Worm (Caenorhabditis elegans): ENCODE data around the gene str-253.

Gene str-253

DNA sequence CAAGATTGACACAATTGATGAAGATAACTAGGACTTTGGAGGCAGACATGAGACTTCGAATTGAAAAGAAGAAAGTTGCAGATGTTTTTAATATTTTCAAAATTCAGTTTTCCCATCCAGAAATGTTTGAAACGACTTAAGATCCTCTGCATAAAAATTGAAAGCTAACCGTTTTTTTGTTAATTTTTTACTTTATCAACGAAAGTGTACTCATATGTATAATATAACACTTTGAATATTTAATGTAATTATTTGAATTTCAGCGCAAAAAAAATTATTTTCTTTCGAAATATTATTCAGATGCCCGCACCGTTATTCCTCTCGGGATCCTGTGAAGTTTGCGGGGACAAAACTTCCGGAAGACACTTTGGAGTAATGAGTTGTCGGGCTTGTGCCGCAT lies 27.5 kb downstream of the str-253 start, which contains the start of gene nhr-18:
TSS of gene nhr-18 (plus strand) at position 301 of the 400 bp plus-strand sequence.
- TF ChIP-seq ztf-6 (GFP tag; IDR thresholded peaks at IDR 0.05) (no peak), egl-44 (GFP tag; IDR thresholded peaks at IDR 0.05) (no peak), D2030.7 (GFP tag; IDR thresholded peaks at IDR 0.05) (no peak), bed-2 (GFP tag; IDR thresholded peaks at IDR 0.05) (no peak), Y56A3A.18 (GFP tag; IDR thresholded peaks at IDR 0.05) (no peak), hrde-1 (tag; optimal IDR thresholded peaks at IDR 0.05; ENCODE audit: borderline replicate concordance) (no peak), ccch-3 (GFP tag; optimal IDR thresholded peaks at IDR 0.05) (no peak), unc-130 (GFP tag; optimal IDR thresholded peaks at IDR 0.05) (no peak), sptf-2 (GFP tag; optimal IDR thresholded peaks at IDR 0.05) (no peak), ceh-58 (GFP tag; IDR thresholded peaks at IDR 0.05) (no peak)

- TF ChIP-seq nfya-1 (tag; optimal IDR thresholded peaks at IDR 0.05; ENCODE audit: borderline replicate concordance, insufficient read depth) = no peak
- TF ChIP-seq cebp-1 (GFP tag; IDR thresholded peaks at IDR 0.05) = no peak
- no peak for TF ChIP-seq cebp-1 (tag; optimal IDR thresholded peaks at IDR 0.05)
- TF ChIP-seq die-1 (tag; optimal IDR thresholded peaks at IDR 0.05) = no peak
- TF ChIP-seq rcor-1 (GFP tag; IDR thresholded peaks at IDR 0.05) = no peak
- no peak for TF ChIP-seq lin-40 (tag; optimal IDR thresholded peaks at IDR 0.05)
- TF ChIP-seq akir-1 (GFP tag; optimal IDR thresholded peaks at IDR 0.05) = no peak
- no peak for TF ChIP-seq cebp-2 (GFP tag; IDR thresholded peaks at IDR 0.05)
- no peak for TF ChIP-seq aptf-3 (GFP tag; IDR thresholded peaks at IDR 0.05)
- TF ChIP-seq F22D6.2 (tag; optimal IDR thresholded peaks at IDR 0.05) = no peak
- TF ChIP-seq F10E7.11 (tag; optimal IDR thresholded peaks at IDR 0.05) = no peak
- no peak for TF ChIP-seq aptf-2 (GFP tag; conservative IDR thresholded peaks at IDR 0.05)
- TF ChIP-seq ztf-6 (GFP tag; IDR thresholded peaks at IDR 0.05) = no peak
- no peak for TF ChIP-seq tbp1 (GFP tag; optimal IDR thresholded peaks at IDR 0.05)
- no peak for TF ChIP-seq ceh-27 (GFP tag; optimal IDR thresholded peaks at IDR 0.05)
- TF ChIP-seq fkh-3 (tag; optimal IDR thresholded peaks at IDR 0.05) = no peak
- no peak for TF ChIP-seq B0019.2 (GFP tag; conservative IDR thresholded peaks at IDR 0.05)
- TF ChIP-seq F49E8.2 (tag; optimal IDR thresholded peaks at IDR 0.05; ENCODE audit: insufficient read depth) = no peak
- TF ChIP-seq attf-5 (GFP tag; optimal IDR thresholded peaks at IDR 0.05) = no peak
Observed at ce11 chrV:2225130-2225529, 29.3 kb downstream of the str-253 start, which contains the start of gene nhr-103. Gene nhr-103, plus strand, starts transcription at chrV:2225430.

DNA sequence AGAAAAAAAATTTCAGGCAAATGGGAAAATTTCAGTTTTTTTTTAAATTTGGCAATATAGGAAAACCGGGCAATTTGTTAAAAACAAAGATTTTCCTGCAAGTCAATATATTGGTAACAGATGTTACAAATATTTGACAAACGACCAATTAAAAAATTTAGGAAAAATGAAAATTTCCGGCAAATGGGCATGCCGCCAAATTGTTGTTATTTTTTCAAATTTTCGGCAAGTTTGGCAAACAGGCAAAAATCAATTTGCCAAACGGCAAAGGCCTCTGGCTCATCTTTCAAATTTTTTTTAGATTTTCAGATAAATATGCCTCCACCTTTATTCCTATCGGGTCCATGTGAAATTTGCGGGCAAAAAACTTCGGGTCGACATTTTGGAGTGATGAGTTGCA lies 32.6 kb downstream of the str-253 start, which contains the start of gene nhr-128:
TSS of gene nhr-128 (plus strand) at position 301 of the 400 bp plus-strand sequence.
- TF ChIP-seq madf-10 (tag; optimal IDR thresholded peaks at IDR 0.05) (no peak), Y79H2A.3 (GFP tag; conservative IDR thresholded peaks at IDR 0.05) (no peak), F22D6.2 (tag; optimal IDR thresholded peaks at IDR 0.05) (no peak), Y53F4B.3 (GFP tag; IDR thresholded peaks at IDR 0.05) (no peak), rpc-1 (optimal IDR thresholded peaks at IDR 0.05) (no peak), rpc-1 (tag; optimal IDR thresholded peaks at IDR 0.05) (no peak), attf-6 (GFP tag; IDR thresholded peaks at IDR 0.05) (no peak), cebp-2 (GFP tag; IDR thresholded peaks at IDR 0.05) (no peak), D2030.7 (GFP tag; IDR thresholded peaks at IDR 0.05) (no peak)

- TF ChIP-seq attf-5 (GFP tag; optimal IDR thresholded peaks at IDR 0.05) (peak; percentile 91), aptf-2 (GFP tag; conservative IDR thresholded peaks at IDR 0.05) (no peak), nhr-80 (tag; optimal IDR thresholded peaks at IDR 0.05) (peak; percentile 68), madf-6 (GFP tag; IDR thresholded peaks at IDR 0.05) (no peak), unc-130 (GFP tag; optimal IDR thresholded peaks at IDR 0.05) (no peak), lsl-1 (GFP tag; optimal IDR thresholded peaks at IDR 0.05) (no peak), mxl-1 (tag; optimal IDR thresholded peaks at IDR 0.05) (no peak), ceh-58 (GFP tag; IDR thresholded peaks at IDR 0.05) (no peak), hmg-1.2 (GFP tag; IDR thresholded peaks at IDR 0.05) (peak; percentile 23; the same call in 1 of the 2 replicates), Y53G8AR.9 (GFP tag; conservative IDR thresholded peaks at IDR 0.05) (no peak), ztf-3 (GFP tag; optimal IDR thresholded peaks at IDR 0.05) (no peak), ceh-27 (GFP tag; optimal IDR thresholded peaks at IDR 0.05) (peak; percentile 17), cebp-1 (GFP tag; IDR thresholded peaks at IDR 0.05) (peak; percentile 94), cebp-1 (tag; optimal IDR thresholded peaks at IDR 0.05) (peak; percentile 98)
Observed at ce11 chrV:2218803-2219202, 35.6 kb downstream of the str-253 start, which contains the start of gene nhr-56. Gene nhr-56, plus strand, starts transcription at chrV:2219004.

Measured in whole organism, young adult.